Fruit fly (Drosophila melanogaster): ENCODE results near the gene Rhau.

Rhau gene

DNA sequence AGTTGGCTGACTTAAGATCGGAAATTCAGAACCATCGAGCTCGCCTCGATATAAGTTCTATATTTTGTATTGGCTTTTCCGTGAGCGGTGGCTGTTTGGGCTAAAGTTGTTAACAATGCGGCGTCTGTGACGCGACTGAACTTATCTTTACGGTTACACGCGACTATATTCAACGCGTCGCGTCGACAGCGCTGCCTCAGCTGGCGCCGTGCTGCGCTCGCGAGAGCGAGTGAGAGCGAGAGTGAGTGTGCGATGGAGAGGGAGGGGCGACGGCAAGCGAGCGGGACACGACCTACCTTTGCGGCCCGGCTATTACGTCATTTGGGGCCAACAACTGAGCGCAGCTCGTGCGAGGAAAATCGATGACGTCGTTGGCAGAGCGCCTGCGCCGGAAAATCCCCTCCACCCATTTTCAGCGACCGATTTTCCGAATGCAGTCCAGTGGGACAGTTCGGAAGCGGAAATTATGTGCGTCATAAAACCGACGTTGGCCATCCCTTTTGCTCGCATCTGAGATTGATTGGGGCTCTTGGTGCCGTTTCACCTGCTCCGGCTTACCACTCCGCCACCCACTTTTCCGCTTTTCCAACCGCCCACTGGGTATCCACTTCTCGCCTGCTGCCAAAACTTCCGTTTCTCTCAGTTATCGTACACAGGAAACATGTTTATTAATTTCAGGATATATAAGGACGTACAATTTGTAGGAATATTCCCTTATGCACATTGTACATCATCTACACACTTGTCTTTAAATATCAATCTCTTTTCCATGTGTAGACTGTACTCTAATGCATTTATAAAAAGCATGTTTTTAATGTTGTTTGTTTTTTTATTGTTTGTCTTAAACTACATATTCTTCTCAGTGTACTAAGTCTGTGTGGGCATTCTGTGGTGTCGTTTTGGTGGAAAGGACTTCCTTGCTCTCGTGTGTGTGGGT lies 43.0 kb downstream of the Rhau start, which contains the start of gene Hr38 (continued):
- TF ChIP-seq nau (GFP tag; optimal IDR thresholded peaks at IDR 0.05) (peak; percentile 26), pnt (GFP tag; optimal IDR thresholded peaks at IDR 0.05) (peak; percentile 37), CG12299 (tag; optimal IDR thresholded peaks at IDR 0.05) (no peak), CG8765 (GFP tag; IDR thresholded peaks at IDR 0.05) (no peak), trh (GFP tag; optimal IDR thresholded peaks at IDR 0.05) (no peak), gce (GFP tag; IDR thresholded peaks at IDR 0.05) (no peak), CG10462 (GFP tag; optimal IDR thresholded peaks at IDR 0.05) (no peak), vvl (GFP tag; IDR thresholded peaks at IDR 0.05) (no peak), HLH3B (GFP tag; IDR thresholded peaks at IDR 0.05) (peak; percentile 41), sima (GFP tag; optimal IDR thresholded peaks at IDR 0.05) (no peak), Oaz (GFP tag; IDR thresholded peaks at IDR 0.05) (no peak), danr (GFP tag; IDR thresholded peaks at IDR 0.05) (no peak), Hey (tag; optimal IDR thresholded peaks at IDR 0.05) (no peak), kay (GFP tag; optimal IDR thresholded peaks at IDR 0.05) (no peak), CG16815 (GFP tag; optimal IDR thresholded peaks at IDR 0.05) (no peak), CG13123 (GFP tag; optimal IDR thresholded peaks at IDR 0.05) (no peak), Doc2 (GFP tag; IDR thresholded peaks at IDR 0.05) (no peak), CG4360 (GFP tag; IDR thresholded peaks at IDR 0.05) (0 out of 2 replicates have a peak, but pooled peaks have one; percentile 30), CG3407 (GFP tag; optimal IDR thresholded peaks at IDR 0.05) (no peak), Lhr (GFP tag; optimal IDR thresholded peaks at IDR 0.05) (no peak), PHDP (tag; optimal IDR thresholded peaks at IDR 0.05) (peak; percentile 62), CG4854 (GFP tag; optimal IDR thresholded peaks at IDR 0.05) (no peak), seq (GFP tag; IDR thresholded peaks at IDR 0.05) (no peak), YL-1 (GFP tag; optimal IDR thresholded peaks at IDR 0.05) (no peak), CG31224 (GFP tag; IDR thresholded peaks at IDR 0.05) (no peak), CG9932 (GFP tag; IDR thresholded peaks at IDR 0.05) (no peak; the same call in 1 of the 2 replicates), sd (tag; optimal IDR thresholded peaks at IDR 0.05) (no peak), ara (GFP tag; IDR thresholded peaks at IDR 0.05) (0 out of 2 replicates have a peak, but pooled peaks have one; percentile 27), CG14710 (tag; optimal IDR thresholded peaks at IDR 0.05) (no peak), Dll (GFP tag; IDR thresholded peaks at IDR 0.05; ENCODE audit: partially characterized antibody) (peak; percentile 33; the same call in 1 of the 4 replicates), CG9215 (GFP tag; IDR thresholded peaks at IDR 0.05) (0 out of 2 replicates have a peak, but pooled peaks have one; percentile 21), CG17328 (GFP tag; IDR thresholded peaks at IDR 0.05) (no peak), Atf3 (GFP tag; optimal IDR thresholded peaks at IDR 0.05) (peak; percentile 32), B-H2 (GFP tag; optimal IDR thresholded peaks at IDR 0.05) (no peak), Doc3 (GFP tag; IDR thresholded peaks at IDR 0.05; ENCODE audit: partially characterized antibody) (no peak), wdn (GFP tag; IDR thresholded peaks at IDR 0.05) (peak; percentile 44; the same call in 1 of the 2 replicates), CG17568 (GFP tag; optimal IDR thresholded peaks at IDR 0.05) (no peak), CG6791 (GFP tag; IDR thresholded peaks at IDR 0.05; ENCODE audit: partially characterized antibody) (no peak), CG12659 (GFP tag; optimal IDR thresholded peaks at IDR 0.05) (peak; percentile 34), gfzf (GFP tag; optimal IDR thresholded peaks at IDR 0.05) (no peak), CG8290 (GFP tag; optimal IDR thresholded peaks at IDR 0.05) (no peak), CG8290 (tag; optimal IDR thresholded peaks at IDR 0.05) (peak; percentile 11 to 45), Stat92E (GFP tag; optimal IDR thresholded peaks at IDR 0.05) (no peak), CG31441 (GFP tag; IDR thresholded peaks at IDR 0.05) (no peak), ato (GFP tag; IDR thresholded peaks at IDR 0.05; ENCODE audit: partially characterized antibody) (0 out of 2 replicates have a peak, but pooled peaks have one; percentile 42), maf-S (GFP tag; optimal IDR thresholded peaks at IDR 0.05) (no peak), CG5953 (GFP tag; IDR thresholded peaks at IDR 0.05) (no peak), tna (GFP tag; IDR thresholded peaks at IDR 0.05; ENCODE audit: partially characterized antibody) (peak; percentile 37; the same call in 1 of the 2 replicates), CG15601 (tag; optimal IDR thresholded peaks at IDR 0.05) (no peak)

All from whole organism, embryonic.